Fruit fly (Drosophila melanogaster) whole organism, prepupa: ENCODE measurements around the gene CG14441.
A peak's percentile ranks its signal among the peaks of the same experiment; 100 is the strongest.

ENCODE experiments used
- CG10631 ChIP-seq: fragments of 200-800 bp; sonication (Bioruptor generic); optimal IDR thresholded peaks from 2 replicates; lab custom pipeline; 2016; ENCODE audit warnings: missing biosample characterization, missing genetic modification characterization
- CG10669 ChIP-seq: fragments of 200-800 bp; sonication (Bioruptor generic); optimal IDR thresholded peaks from 3 replicates; lab custom pipeline; 2018; ENCODE audit warnings: missing biosample characterization, mild to moderate bottlenecking, missing genetic modification characterization, moderate library complexity
- CG11762 ChIP-seq: fragments of 200-800 bp; sonication (Bioruptor generic); optimal IDR thresholded peaks from 3 replicates; lab custom pipeline; 2016; ENCODE audit warnings: missing biosample characterization, missing genetic modification characterization; ENCODE audit not compliant: insufficient read depth
- CG15336 ChIP-seq: fragments of 200-800 bp; sonication (Bioruptor generic); IDR thresholded peaks from 2 replicates; pipeline ENCODE4 v1.3.6; 2022; ENCODE audit warnings: missing biosample characterization, missing genetic modification characterization
- CG1621 ChIP-seq: fragments of 200-800 bp; sonication (Bioruptor generic); optimal IDR thresholded peaks from 3 replicates; lab custom pipeline; 2018; ENCODE audit warnings: missing biosample characterization, mild to moderate bottlenecking, missing genetic modification characterization
- CG3032 ChIP-seq: fragments of 200-800 bp; optimal IDR thresholded peaks from 2 replicates; lab custom pipeline; 2019; ENCODE audit warnings: missing biosample characterization, mild to moderate bottlenecking, missing genetic modification characterization, moderate library complexity
- CG31627 ChIP-seq: fragments of 200-800 bp; sonication (Bioruptor generic); optimal IDR thresholded peaks from 3 replicates; lab custom pipeline; 2016; ENCODE audit warnings: missing biosample characterization, missing genetic modification characterization
- CG32006 ChIP-seq: fragments of 200-800 bp; sonication (Bioruptor generic); optimal IDR thresholded peaks from 3 replicates; lab custom pipeline; 2017; ENCODE audit warnings: missing biosample characterization, mild to moderate bottlenecking, missing genetic modification characterization
- CG34406 ChIP-seq: fragments of 200-800 bp; sonication (Bioruptor generic); optimal IDR thresholded peaks from 3 replicates; lab custom pipeline; 2016; ENCODE audit warnings: missing biosample characterization, missing genetic modification characterization
- CG3919 ChIP-seq: fragments of 200-800 bp; sonication (Bioruptor generic); optimal IDR thresholded peaks from 3 replicates; lab custom pipeline; 2016; ENCODE audit warnings: missing biosample characterization, missing genetic modification characterization
- CG4318 ChIP-seq: fragments of 200-800 bp; sonication (Bioruptor generic); optimal IDR thresholded peaks from 3 replicates; lab custom pipeline; 2017; ENCODE audit warnings: missing biosample characterization, mild to moderate bottlenecking, missing genetic modification characterization
- CG6163 ChIP-seq: fragments of 200-800 bp; sonication (Bioruptor generic); IDR thresholded peaks from 3 replicates; pipeline ENCODE4 v1.3.6; 2022; ENCODE audit warnings: missing biosample characterization, missing genetic modification characterization
- CG6276 ChIP-seq: fragments of 200-800 bp; sonication (Bioruptor generic); optimal IDR thresholded peaks from 2 replicates; lab custom pipeline; 2017; ENCODE audit warnings: missing biosample characterization, mild to moderate bottlenecking, missing genetic modification characterization
- CG6792 ChIP-seq: fragments of 200-800 bp; sonication (Bioruptor generic); optimal IDR thresholded peaks from 3 replicates; lab custom pipeline; 2016; ENCODE audit warnings: missing biosample characterization, missing genetic modification characterization
- CG7368 ChIP-seq: fragments of 200-800 bp; sonication (Bioruptor generic); optimal IDR thresholded peaks from 3 replicates; lab custom pipeline; 2016; ENCODE audit warnings: missing biosample characterization, missing genetic modification characterization
- CG8119 ChIP-seq: fragments of 200-800 bp; sonication (Bioruptor generic); IDR thresholded peaks from 3 replicates; pipeline ENCODE4 v1.3.6; 2022; ENCODE audit warnings: missing biosample characterization, missing genetic modification characterization
- CG8319 ChIP-seq: fragments of 200-800 bp; sonication (Bioruptor generic); optimal IDR thresholded peaks from 3 replicates; lab custom pipeline; 2016; ENCODE audit warnings: missing biosample characterization, missing genetic modification characterization
- CG8632 ChIP-seq: fragments of 200-800 bp; sonication (Bioruptor generic); optimal IDR thresholded peaks from 3 replicates; lab custom pipeline; 2016; ENCODE audit warnings: missing biosample characterization, missing genetic modification characterization
- CG9139 ChIP-seq: fragments of 200-800 bp; sonication (Bioruptor generic); optimal IDR thresholded peaks from 3 replicates; lab custom pipeline; 2017; ENCODE audit warnings: missing biosample characterization, mild to moderate bottlenecking, missing genetic modification characterization
- Eip75B ChIP-seq: fragments of 200-800 bp; sonication (Bioruptor generic); optimal IDR thresholded peaks from 3 replicates; lab custom pipeline; 2016; ENCODE audit warnings: missing biosample characterization, missing genetic modification characterization
- Eip78C ChIP-seq: fragments of 200-800 bp; sonication (Bioruptor generic); peaks from one replicate; lab custom pipeline; 2016; ENCODE audit warnings: missing biosample characterization, missing genetic modification characterization
- Eip93F ChIP-seq: fragments of 200-800 bp; sonication (Bioruptor generic); optimal IDR thresholded peaks from 2 replicates; lab custom pipeline; 2016; ENCODE audit warnings: missing biosample characterization, mild to moderate bottlenecking, missing genetic modification characterization
- Ets21C ChIP-seq: fragments of 200-800 bp; sonication (Bioruptor generic); optimal IDR thresholded peaks from 3 replicates; lab custom pipeline; 2016; ENCODE audit warnings: missing biosample characterization, missing genetic modification characterization
- Ets96B ChIP-seq: fragments of 200-800 bp; optimal IDR thresholded peaks from 2 replicates; lab custom pipeline; 2019; ENCODE audit warnings: missing biosample characterization, mild to moderate bottlenecking, missing genetic modification characterization, moderate library complexity
- Gug ChIP-seq: fragments of 200-800 bp; sonication (Bioruptor generic); IDR thresholded peaks from 2 replicates; pipeline ENCODE4 v1.3.6; 2022; ENCODE audit warnings: missing biosample characterization, missing genetic modification characterization
- Hr38 ChIP-seq: sonication (Bioruptor generic); optimal IDR thresholded peaks from 2 replicates; lab custom pipeline; 2016; ENCODE audit warnings: missing biosample characterization, missing genetic modification characterization
- Hr39 ChIP-seq: fragments of 200-800 bp; sonication (Bioruptor generic); optimal IDR thresholded peaks from 2 replicates; lab custom pipeline; 2016; ENCODE audit warnings: missing biosample characterization, missing genetic modification characterization
- Lpt ChIP-seq: fragments of 200-800 bp; sonication (Bioruptor generic); optimal IDR thresholded peaks from 3 replicates; lab custom pipeline; 2016; ENCODE audit warnings: missing biosample characterization, missing genetic modification characterization
- Met ChIP-seq: fragments of 200-800 bp; sonication (Bioruptor generic); optimal IDR thresholded peaks from 3 replicates; lab custom pipeline; 2016; ENCODE audit warnings: missing biosample characterization, missing genetic modification characterization
- OdsH ChIP-seq: fragments of 200-800 bp; sonication (Bioruptor generic); optimal IDR thresholded peaks from 3 replicates; lab custom pipeline; 2016; ENCODE audit warnings: missing biosample characterization, missing genetic modification characterization
- Smox ChIP-seq: fragments of 200-800 bp; sonication (Bioruptor generic); optimal IDR thresholded peaks from 3 replicates; lab custom pipeline; 2016; ENCODE audit warnings: missing biosample characterization, missing genetic modification characterization
- Sox14 ChIP-seq: fragments of 200-800 bp; sonication (Bioruptor generic); optimal IDR thresholded peaks from 3 replicates; lab custom pipeline; 2016; ENCODE audit warnings: missing biosample characterization, missing genetic modification characterization
- Sox15 ChIP-seq: fragments of 200-800 bp; sonication (Bioruptor generic); optimal IDR thresholded peaks from 3 replicates; lab custom pipeline; 2016; ENCODE audit warnings: missing biosample characterization, missing genetic modification characterization
- achi ChIP-seq: fragments of 200-800 bp; sonication (Bioruptor generic); optimal IDR thresholded peaks from 3 replicates; lab custom pipeline; 2016; ENCODE audit warnings: missing biosample characterization, missing genetic modification characterization
- cyc ChIP-seq: fragments of 200-800 bp; sonication (Bioruptor generic); optimal IDR thresholded peaks from 3 replicates; lab custom pipeline; 2016; ENCODE audit warnings: missing biosample characterization, missing genetic modification characterization
- dac ChIP-seq: fragments of 200-800 bp; sonication (Bioruptor generic); optimal IDR thresholded peaks from 2 replicates; lab custom pipeline; 2017; ENCODE audit warnings: missing biosample characterization, mild to moderate bottlenecking, missing genetic modification characterization
- eg ChIP-seq: fragments of 200-800 bp; sonication (Bioruptor generic); IDR thresholded peaks from 3 replicates; pipeline ENCODE4 v1.3.6; 2022; ENCODE audit warnings: missing biosample characterization, missing genetic modification characterization
- esn ChIP-seq: fragments of 200-800 bp; sonication (Bioruptor generic); optimal IDR thresholded peaks from 2 replicates; lab custom pipeline; 2016; ENCODE audit warnings: missing biosample characterization, mild to moderate bottlenecking, missing genetic modification characterization, moderate library complexity
- fd59A ChIP-seq: fragments of 200-800 bp; sonication (Bioruptor generic); optimal IDR thresholded peaks from 2 replicates; lab custom pipeline; 2017; ENCODE audit warnings: missing biosample characterization, mild to moderate bottlenecking, missing genetic modification characterization, missing genetic modification reagents
- fd85E ChIP-seq: fragments of 200-800 bp; sonication (Bioruptor generic); optimal IDR thresholded peaks from 3 replicates; lab custom pipeline; 2016; ENCODE audit warnings: missing biosample characterization, missing genetic modification characterization
- fkh ChIP-seq: fragments of 200-800 bp; sonication (Bioruptor generic); optimal IDR thresholded peaks from 3 replicates; lab custom pipeline; 2017; ENCODE audit warnings: missing biosample characterization, mild to moderate bottlenecking, missing genetic modification characterization, moderate library complexity
- lz ChIP-seq: fragments of 200-800 bp; sonication (Bioruptor generic); optimal IDR thresholded peaks from 3 replicates; lab custom pipeline; 2016; ENCODE audit warnings: missing biosample characterization, missing genetic modification characterization
- net ChIP-seq: fragments of 200-800 bp; sonication (Bioruptor generic); optimal IDR thresholded peaks from 3 replicates; lab custom pipeline; 2016; ENCODE audit warnings: missing biosample characterization, missing genetic modification characterization
- spab ChIP-seq: fragments of 200-800 bp; sonication (Bioruptor generic); optimal IDR thresholded peaks from 2 replicates; lab custom pipeline; 2017; ENCODE audit warnings: missing biosample characterization, mild to moderate bottlenecking, missing genetic modification characterization, missing genetic modification reagents
- ss ChIP-seq, 2 experiments: fragments of 200-800 bp; sonication (Bioruptor generic); optimal IDR thresholded peaks; 2 replicates in 1 of 2; 3 replicates in 1 of 2; lab custom pipeline; 2017 to 2018; ENCODE audit warnings: mild to moderate bottlenecking in 2 of 2, missing biosample characterization in 2 of 2, missing genetic modification characterization in 2 of 2, moderate library complexity in 1 of 2
- svp ChIP-seq: fragments of 200-800 bp; sonication (Bioruptor generic); peaks from one replicate; lab custom pipeline; 2016; ENCODE audit warnings: missing biosample characterization, missing genetic modification characterization
- topi ChIP-seq: fragments of 200-800 bp; sonication (Bioruptor generic); optimal IDR thresholded peaks from 3 replicates; lab custom pipeline; 2016; ENCODE audit warnings: missing biosample characterization, missing genetic modification characterization
- vri ChIP-seq: fragments of 200-800 bp; sonication (Bioruptor generic); optimal IDR thresholded peaks from 3 replicates; lab custom pipeline; 2016; ENCODE audit warnings: missing biosample characterization, mild to moderate bottlenecking, missing genetic modification characterization

CG14441 gene

dm6 chrX:6700990-6701530, 1.8 kb downstream of the CG14441 start:
- TF ChIP-seq Sox14 (GFP tag; lab: Kevin White, UChicago) (no peak), Smox (GFP tag; lab: Kevin White, UChicago) (no peak), CG10631 (no peak), lz (GFP tag; lab: Kevin White, UChicago) (no peak), CG8319 (GFP tag; lab: Kevin White, UChicago) (no peak), CG8119 (no peak), Ets96B (tag; lab: Kevin White, UChicago) (no peak), Hr39 (GFP tag; lab: Kevin White, UChicago) (no peak), Hr38 (GFP tag; lab: Kevin White, UChicago) (no peak), CG8632 (no peak), vri (no peak), net (GFP tag; lab: Kevin White, UChicago) (no peak), CG32006 (no peak), Lpt (GFP tag; lab: Kevin White, UChicago) (no peak), CG3032 (tag; lab: Kevin White, UChicago) (no peak), Ets21C (GFP tag; lab: Kevin White, UChicago) (no peak), fkh (GFP tag; lab: Kevin White, UChicago) (no peak)

dm6 chrX:6702028-6702433, 2.7 kb downstream of the CG14441 start:
- TF ChIP-seq eg (GFP tag; lab: Robert Waterston, UW): peak; percentile 87
- no peak for TF ChIP-seq cyc (GFP tag; lab: Kevin White, UChicago)
- peak; percentile 2 for TF ChIP-seq CG31627
- TF ChIP-seq CG6276 (GFP tag; lab: Kevin White, UChicago): peak; percentile 80
- TF ChIP-seq topi (GFP tag; lab: Kevin White, UChicago): peak; percentile 15
- peak; percentile 67 for TF ChIP-seq CG1621 (tag; lab: Kevin White, UChicago)
- peak; percentile 85 for TF ChIP-seq CG6163 (GFP tag; lab: Robert Waterston, UW)
- TF ChIP-seq Eip78C (GFP tag; lab: Kevin White, UChicago): peak; percentile 94
- peak; percentile 65 to 83 for TF ChIP-seq ss (GFP tag; optimal IDR thresholded peaks at IDR 0.05; lab: Kevin White, UChicago)
- TF ChIP-seq Met (GFP tag; lab: Kevin White, UChicago): peak; percentile 10
- TF ChIP-seq CG6792 (GFP tag; lab: Kevin White, UChicago): peak; percentile 28
- TF ChIP-seq Ets21C (GFP tag; lab: Kevin White, UChicago): no peak
- TF ChIP-seq vri: no peak
- no peak for TF ChIP-seq esn (GFP tag; lab: Kevin White, UChicago)
- peak; percentile 51 for TF ChIP-seq CG8632
- no peak for TF ChIP-seq Sox15 (GFP tag; lab: Kevin White, UChicago)
- peak; percentile 83 for TF ChIP-seq Gug (GFP tag; lab: Robert Waterston, UW)
- peak; percentile 73 for TF ChIP-seq achi (GFP tag; lab: Kevin White, UChicago)
- TF ChIP-seq CG8119: peak; percentile 93
- peak; percentile 77 for TF ChIP-seq CG10669
- TF ChIP-seq net (GFP tag; lab: Kevin White, UChicago): peak; percentile 69
- TF ChIP-seq CG9139 (GFP tag; lab: Kevin White, UChicago): peak; percentile 58
- TF ChIP-seq CG3919: peak; percentile 59
- peak; percentile 58 for TF ChIP-seq fkh (GFP tag; lab: Kevin White, UChicago)
- peak; percentile 44 for TF ChIP-seq CG11762 (GFP tag; lab: Kevin White, UChicago)
- TF ChIP-seq CG34406 (GFP tag; lab: Kevin White, UChicago): peak; percentile 25
- TF ChIP-seq Eip93F (GFP tag; lab: Kevin White, UChicago): no peak
- peak; percentile 66 for TF ChIP-seq dac
- TF ChIP-seq CG32006: peak; percentile 91
- TF ChIP-seq Lpt (GFP tag; lab: Kevin White, UChicago): peak; percentile 72
- TF ChIP-seq svp (GFP tag; lab: Kevin White, UChicago): peak; percentile 52
- TF ChIP-seq spab: peak; percentile 62
- TF ChIP-seq CG4318 (GFP tag; lab: Kevin White, UChicago): peak; percentile 75
- peak; percentile 58 for TF ChIP-seq Eip75B
- TF ChIP-seq CG3032 (tag; lab: Kevin White, UChicago): peak; percentile 75
- peak; percentile 46 for TF ChIP-seq CG7368 (GFP tag; lab: Kevin White, UChicago)
- TF ChIP-seq Ets96B (tag; lab: Kevin White, UChicago): peak; percentile 64
- TF ChIP-seq Smox (GFP tag; lab: Kevin White, UChicago): no peak
- peak; percentile 15 for TF ChIP-seq Hr39 (GFP tag; lab: Kevin White, UChicago)
- peak; percentile 91 for TF ChIP-seq CG15336 (GFP tag; lab: Robert Waterston, UW)
- peak; percentile 75 for TF ChIP-seq OdsH (GFP tag; lab: Kevin White, UChicago)
- peak; percentile 67 for TF ChIP-seq CG10631
- TF ChIP-seq fd85E: no peak
- peak; percentile 70 for TF ChIP-seq fd59A (GFP tag; lab: Kevin White, UChicago)
